Fruit fly (Drosophila melanogaster) whole organism, adult: ENCODE measurements around the gene CG46463.

ENCODE experiments used
- CG11617 ChIP-seq: fragments of 200-800 bp; sonication (Bioruptor generic); optimal IDR thresholded peaks from 2 replicates; lab custom pipeline; 2017; ENCODE audit warnings: mild to moderate bottlenecking, missing biosample characterization, missing genetic modification reagents, missing genetic modification characterization
- CG12768 ChIP-seq: fragments of 200-800 bp; sonication (Bioruptor generic); optimal IDR thresholded peaks from 2 replicates; lab custom pipeline; 2017; ENCODE audit warnings: missing biosample characterization, missing genetic modification characterization, mild to moderate bottlenecking, moderate library complexity, missing genetic modification reagents
- CG14711 ChIP-seq: fragments of 200-800 bp; sonication (Bioruptor generic); optimal IDR thresholded peaks from 2 replicates; lab custom pipeline; 2018; ENCODE audit warnings: missing biosample characterization, mild to moderate bottlenecking, missing genetic modification characterization, moderate library complexity
- CG1620 ChIP-seq: fragments of 200-800 bp; sonication (Bioruptor generic); optimal IDR thresholded peaks from 2 replicates; lab custom pipeline; 2016; ENCODE audit warnings: missing biosample characterization, missing genetic modification characterization
- CG33017 ChIP-seq: fragments of 200-800 bp; sonication (Bioruptor generic); optimal IDR thresholded peaks from 2 replicates; lab custom pipeline; 2018; ENCODE audit warnings: missing biosample characterization, mild to moderate bottlenecking, missing genetic modification characterization, moderate library complexity
- CG5204 ChIP-seq: fragments of 200-800 bp; sonication (Bioruptor generic); optimal IDR thresholded peaks from 2 replicates; lab custom pipeline; 2016; ENCODE audit warnings: missing biosample characterization, missing genetic modification characterization
- CG7045 ChIP-seq: fragments of 200-800 bp; sonication (Bioruptor generic); optimal IDR thresholded peaks from 2 replicates; lab custom pipeline; 2017; ENCODE audit warnings: missing biosample characterization, mild to moderate bottlenecking, missing genetic modification characterization
- CG7101 ChIP-seq: fragments of 200-800 bp; sonication (Bioruptor generic); optimal IDR thresholded peaks from 2 replicates; lab custom pipeline; 2018; ENCODE audit warnings: missing biosample characterization, mild to moderate bottlenecking, missing genetic modification characterization, moderate library complexity
- Clk ChIP-seq: fragments of 200-800 bp; sonication (Bioruptor generic); optimal IDR thresholded peaks from 2 replicates; lab custom pipeline; 2017; ENCODE audit warnings: missing biosample characterization, missing genetic modification characterization
- Crg-1 ChIP-seq: fragments of 200-800 bp; sonication (Bioruptor generic); optimal IDR thresholded peaks from 2 replicates; lab custom pipeline; 2016; ENCODE audit warnings: missing biosample characterization, missing genetic modification characterization
- Hr96 ChIP-seq: fragments of 200-800 bp; sonication (Bioruptor generic); optimal IDR thresholded peaks from 2 replicates; lab custom pipeline; 2016; ENCODE audit warnings: missing biosample characterization, missing genetic modification characterization
- Mnt ChIP-seq: fragments of 200-800 bp; sonication (Bioruptor generic); optimal IDR thresholded peaks from 2 replicates; lab custom pipeline; 2016; ENCODE audit warnings: missing biosample characterization, mild to moderate bottlenecking, missing genetic modification characterization
- bab1 ChIP-seq: fragments of 200-800 bp; sonication (Bioruptor generic); optimal IDR thresholded peaks from 3 replicates; lab custom pipeline; 2019; ENCODE audit warnings: missing biosample characterization, mild to moderate bottlenecking, missing genetic modification characterization, moderate library complexity
- cic ChIP-seq: fragments of 200-800 bp; sonication (Bioruptor generic); optimal IDR thresholded peaks from 2 replicates; lab custom pipeline; 2017; ENCODE audit warnings: missing biosample characterization, mild to moderate bottlenecking, missing genetic modification characterization, moderate library complexity
- cnc ChIP-seq, 2 experiments: fragments of >200 bp; optimal IDR thresholded peaks; 2 replicates each; lab custom pipeline; 2017
- kay ChIP-seq: fragments of 200-800 bp; sonication (Bioruptor generic); peaks from one replicate; lab custom pipeline; 2016; ENCODE audit warnings: missing biosample characterization, missing genetic modification characterization, borderline replicate concordance
- ovo ChIP-seq: fragments of 200-800 bp; sonication (Bioruptor generic); optimal IDR thresholded peaks from 2 replicates; lab custom pipeline; 2016; ENCODE audit warnings: missing biosample characterization, missing genetic modification characterization
- pad ChIP-seq: fragments of 200-800 bp; sonication (Bioruptor generic); optimal IDR thresholded peaks from 3 replicates; lab custom pipeline; 2017; ENCODE audit warnings: missing biosample characterization, missing genetic modification characterization, mild to moderate bottlenecking, moderate library complexity, missing genetic modification reagents
- tj ChIP-seq: fragments of 200-800 bp; sonication (Bioruptor generic); optimal IDR thresholded peaks from 3 replicates; lab custom pipeline; 2017; ENCODE audit warnings: missing biosample characterization, mild to moderate bottlenecking, missing genetic modification characterization, moderate library complexity
- toe ChIP-seq: fragments of 200-800 bp; sonication (Bioruptor generic); optimal IDR thresholded peaks from 2 replicates; lab custom pipeline; 2016; ENCODE audit warnings: missing biosample characterization, missing genetic modification characterization

CG46463 gene

dm6 chr3L:3433955-3434354 lies 27.2 kb upstream of the CG46463 start:
- TF ChIP-seq CG12768 (GFP tag; lab: Kevin White, UChicago): no peak
- no peak for TF ChIP-seq CG5204
- no peak for TF ChIP-seq toe (GFP tag; lab: Kevin White, UChicago)
- TF ChIP-seq cnc (optimal IDR thresholded peaks at IDR 0.05; lab: Kevin White, UChicago): no peak
- no peak for TF ChIP-seq ovo (GFP tag; lab: Kevin White, UChicago)
- no peak for TF ChIP-seq tj
- TF ChIP-seq Crg-1: no peak
- no peak for TF ChIP-seq CG11617 (GFP tag; lab: Kevin White, UChicago)

dm6 chr3L:3434882-3435281 lies 26.2 kb upstream of the CG46463 start:
- TF ChIP-seq CG5204 (no peak), CG12768 (GFP tag; lab: Kevin White, UChicago) (no peak), bab1 (GFP tag; lab: Kevin White, UChicago) (no peak), CG7045 (no peak), CG11617 (GFP tag; lab: Kevin White, UChicago) (no peak), toe (GFP tag; lab: Kevin White, UChicago) (no peak), Crg-1 (no peak), cic (GFP tag; lab: Kevin White, UChicago) (no peak), kay (GFP tag; lab: Kevin White, UChicago) (no peak), CG7101 (tag; lab: Kevin White, UChicago) (no peak), pad (GFP tag; lab: Kevin White, UChicago) (no peak), CG1620 (GFP tag; lab: Kevin White, UChicago) (no peak), Clk (GFP tag; lab: Kevin White, UChicago) (no peak), Mnt (no peak), CG33017 (tag; lab: Kevin White, UChicago) (no peak), cnc (optimal IDR thresholded peaks at IDR 0.05; lab: Kevin White, UChicago) (no peak), tj (no peak), ovo (GFP tag; lab: Kevin White, UChicago) (no peak), Hr96 (no peak), CG14711 (tag; lab: Kevin White, UChicago) (no peak)

dm6 chr3L:3435531-3436309 lies 25.4 kb upstream of the CG46463 start:
- TF ChIP-seq Mnt (no peak), kay (GFP tag; lab: Kevin White, UChicago) (peak; percentile 4), cic (GFP tag; lab: Kevin White, UChicago) (peak; percentile 32)

dm6 chr3L:3436838-3437663 lies 24.1 kb upstream of the CG46463 start:
- peak; percentile 83 for TF ChIP-seq CG7101 (tag; lab: Kevin White, UChicago)
- peak; percentile 28 for TF ChIP-seq pad (GFP tag; lab: Kevin White, UChicago)
- TF ChIP-seq kay (GFP tag; lab: Kevin White, UChicago): peak; percentile 42
- TF ChIP-seq tj: peak; percentile 95
- TF ChIP-seq cic (GFP tag; lab: Kevin White, UChicago): peak; percentile 95
- peak; percentile 10 for TF ChIP-seq Hr96
- TF ChIP-seq bab1 (GFP tag; lab: Kevin White, UChicago): no peak
- TF ChIP-seq CG5204: peak; percentile 0
- no peak for TF ChIP-seq Clk (GFP tag; lab: Kevin White, UChicago)
- TF ChIP-seq CG7045: peak; percentile 48
- peak; percentile 34 for TF ChIP-seq ovo (GFP tag; lab: Kevin White, UChicago)
- TF ChIP-seq CG33017 (tag; lab: Kevin White, UChicago): peak; percentile 79
- no peak for TF ChIP-seq cnc (optimal IDR thresholded peaks at IDR 0.05; lab: Kevin White, UChicago)
- TF ChIP-seq toe (GFP tag; lab: Kevin White, UChicago): peak; percentile 6
- peak; percentile 80 for TF ChIP-seq CG14711 (tag; lab: Kevin White, UChicago)
- TF ChIP-seq CG1620 (GFP tag; lab: Kevin White, UChicago): no peak
- TF ChIP-seq Crg-1: no peak
- no peak for TF ChIP-seq Mnt
- peak; percentile 77 for TF ChIP-seq CG11617 (GFP tag; lab: Kevin White, UChicago)
- TF ChIP-seq CG12768 (GFP tag; lab: Kevin White, UChicago): no peak

DNA sequence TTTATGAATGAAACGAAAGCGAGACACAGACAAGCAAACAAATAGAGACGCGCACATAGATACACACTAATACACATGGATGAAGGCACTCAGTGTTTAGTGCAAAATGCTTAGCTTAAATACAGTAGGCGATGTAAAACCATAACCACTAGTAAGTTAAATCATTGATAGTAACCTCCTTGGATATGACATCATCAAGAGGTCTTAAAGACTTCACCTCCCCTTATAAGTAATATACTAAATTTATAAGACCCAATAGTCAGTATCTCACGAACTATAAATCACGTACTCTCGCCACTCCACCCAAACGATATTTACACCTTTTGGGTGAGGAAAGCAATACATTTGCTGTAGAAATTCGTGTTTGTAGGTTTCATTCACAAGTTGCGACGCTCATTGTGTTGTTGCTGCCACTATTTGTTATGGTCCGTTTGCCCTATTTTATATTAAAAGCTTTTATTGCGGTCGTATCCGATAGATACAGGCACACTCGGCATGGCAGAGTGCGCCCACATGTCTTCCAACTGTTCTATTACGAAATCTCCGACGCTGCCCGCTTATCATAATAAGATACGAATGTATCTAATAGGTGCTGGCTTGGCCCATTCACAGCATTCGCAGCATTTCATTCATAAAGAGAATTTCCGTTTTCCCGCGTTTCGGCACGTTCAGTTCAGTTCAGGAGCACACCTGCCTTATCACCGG lies 23.3 kb upstream of the CG46463 start:
- TF ChIP-seq bab1 (GFP tag; lab: Kevin White, UChicago) (no peak), cic (GFP tag; lab: Kevin White, UChicago) (peak; percentile 76), CG33017 (tag; lab: Kevin White, UChicago) (no peak), CG7045 (no peak)

dm6 chr3L:3438473-3438872 lies 22.6 kb upstream of the CG46463 start:
- TF ChIP-seq cic (GFP tag; lab: Kevin White, UChicago): no peak
- no peak for TF ChIP-seq CG12768 (GFP tag; lab: Kevin White, UChicago)
- no peak for TF ChIP-seq kay (GFP tag; lab: Kevin White, UChicago)
- TF ChIP-seq CG7101 (tag; lab: Kevin White, UChicago): no peak
- no peak for TF ChIP-seq ovo (GFP tag; lab: Kevin White, UChicago)
